Fruit fly (Drosophila melanogaster): ENCODE data around the gene CG5439.

Gene CG5439

DNA sequence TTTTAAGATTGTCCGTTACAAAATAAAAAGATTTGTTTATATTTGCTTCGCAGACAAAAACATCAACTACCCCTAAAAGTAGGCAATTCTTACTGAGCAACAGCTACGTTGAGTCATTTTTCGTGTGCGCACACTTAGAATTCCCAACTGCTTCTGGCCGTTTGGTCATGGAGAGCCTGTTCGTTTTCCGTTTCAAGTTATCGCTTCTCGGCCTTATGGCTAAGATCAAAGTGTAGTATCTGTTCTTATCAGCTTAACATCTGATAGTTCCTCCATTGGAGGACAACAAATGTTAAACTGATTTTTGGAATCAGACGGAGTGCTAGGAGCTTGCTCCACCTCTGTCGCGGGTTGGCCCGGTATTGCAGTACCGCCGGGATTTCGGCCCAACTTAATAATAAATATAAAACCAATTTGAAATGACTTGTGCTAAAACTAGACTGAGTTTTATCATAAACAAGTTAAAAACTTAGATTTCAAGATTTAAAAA is 38.7 kb downstream of the CG5439 start (continued):
- TF ChIP-seq eyg (GFP tag; optimal IDR thresholded peaks at IDR 0.05) (peak; percentile 55), Xrp1 (GFP tag; IDR thresholded peaks at IDR 0.05) (peak; percentile 72), sens (GFP tag) (peak; percentile 93), NC2β (GFP tag; optimal IDR thresholded peaks at IDR 0.05) (peak; percentile 69), ase (GFP tag; IDR thresholded peaks at IDR 0.05) (0 out of 3 replicates have a peak, but pooled peaks have one; percentile 43), CG6854 (GFP tag; optimal IDR thresholded peaks at IDR 0.05) (peak; percentile 31), CG14050 (GFP tag; IDR thresholded peaks at IDR 0.05) (0 out of 3 replicates have a peak, but pooled peaks have one; percentile 16), CG13624 (GFP tag; optimal IDR thresholded peaks at IDR 0.05) (peak; percentile 71), Atf-2 (GFP tag; optimal IDR thresholded peaks at IDR 0.05) (peak; percentile 9), Pdp1 (GFP tag; optimal IDR thresholded peaks at IDR 0.05) (peak; percentile 50 to 60), onecut (GFP tag; IDR thresholded peaks at IDR 0.05) (peak; percentile 50; the same call in 1 of the 2 replicates), rib (GFP tag; IDR thresholded peaks at IDR 0.05) (peak; percentile 67), gsb (GFP tag; IDR thresholded peaks at IDR 0.05) (peak; percentile 24; the same call in 1 of the 2 replicates), Adf1 (GFP tag; IDR thresholded peaks at IDR 0.05) (peak; percentile 26; the same call in 1 of the 2 replicates), D19A (tag; optimal IDR thresholded peaks at IDR 0.05) (peak; percentile 21), CG2120 (GFP tag; optimal IDR thresholded peaks at IDR 0.05) (peak; percentile 64), CoRest (tag; optimal IDR thresholded peaks at IDR 0.05) (peak; percentile 36), chinmo (GFP tag; IDR thresholded peaks at IDR 0.05; ENCODE audit: partially characterized antibody) (0 out of 4 replicates have a peak, but pooled peaks have one; percentile 51), CG2199 (GFP tag; IDR thresholded peaks at IDR 0.05) (peak; percentile 86), bbx (GFP tag; IDR thresholded peaks at IDR 0.05; ENCODE audit: partially characterized antibody) (peak; percentile 77), shn (GFP tag; optimal IDR thresholded peaks at IDR 0.05) (peak; percentile 44), repo (GFP tag; optimal IDR thresholded peaks at IDR 0.05) (peak; percentile 73), Jarid2 (GFP tag; optimal IDR thresholded peaks at IDR 0.05) (peak; percentile 69), chn (GFP tag; optimal IDR thresholded peaks at IDR 0.05) (peak; percentile 27), CG34224 (GFP tag; IDR thresholded peaks at IDR 0.05; ENCODE audit: partially characterized antibody) (peak; percentile 35; the same call in 1 of the 3 replicates), CG17385 (GFP tag; optimal IDR thresholded peaks at IDR 0.05) (peak; percentile 50), CG9817 (tag; optimal IDR thresholded peaks at IDR 0.05) (peak; percentile 26), bab2 (GFP tag; optimal IDR thresholded peaks at IDR 0.05) (peak; percentile 14), sens-2 (GFP tag; IDR thresholded peaks at IDR 0.05) (0 out of 2 replicates have a peak, but pooled peaks have one; percentile 41), Ptx1 (GFP tag; IDR thresholded peaks at IDR 0.05) (peak; percentile 43; the same call in 1 of the 2 replicates), CG11085 (GFP tag; IDR thresholded peaks at IDR 0.05) (peak; percentile 61; the same call in 1 of the 2 replicates), dmrt11E (tag; optimal IDR thresholded peaks at IDR 0.05) (peak; percentile 27), chif (GFP tag; optimal IDR thresholded peaks at IDR 0.05) (peak in 1 of 2 experiments; percentile 52), fd64A (GFP tag; optimal IDR thresholded peaks at IDR 0.05) (peak; percentile 35), CG42726 (GFP tag; IDR thresholded peaks at IDR 0.05; ENCODE audit: partially characterized antibody) (peak; percentile 80), Taf1 (GFP tag; IDR thresholded peaks at IDR 0.05) (peak; percentile 46; the same call in 1 of the 2 replicates), Dbx (GFP tag; IDR thresholded peaks at IDR 0.05) (peak; percentile 86), trh (GFP tag; optimal IDR thresholded peaks at IDR 0.05) (peak; percentile 8), btn (GFP tag; optimal IDR thresholded peaks at IDR 0.05) (peak; percentile 52), nmo (GFP tag; optimal IDR thresholded peaks at IDR 0.05) (peak; percentile 45), CG9876 (GFP tag; optimal IDR thresholded peaks at IDR 0.05) (peak; percentile 23), dmrt99B (tag; optimal IDR thresholded peaks at IDR 0.05) (peak; percentile 65), kni (GFP tag; optimal IDR thresholded peaks at IDR 0.05) (peak; percentile 95), jumu (GFP tag; optimal IDR thresholded peaks at IDR 0.05) (peak; percentile 43), NfI (GFP tag; optimal IDR thresholded peaks at IDR 0.05) (peak; percentile 13), bcd (GFP tag; optimal IDR thresholded peaks at IDR 0.05) (peak; percentile 54), CG16779 (GFP tag; IDR thresholded peaks at IDR 0.05) (peak; percentile 51; the same call in 1 of the 2 replicates), amos (GFP tag; IDR thresholded peaks at IDR 0.05; ENCODE audit: partially characterized antibody) (peak; percentile 51; the same call in 1 of the 2 replicates), inv (GFP tag; IDR thresholded peaks at IDR 0.05; ENCODE audit: partially characterized antibody) (peak; percentile 33; the same call in 1 of the 2 replicates)
